Worm (Caenorhabditis elegans) whole organism, mixed stage, embryonic: ENCODE measurements around the gene rfth-1.

Experiments
- M03D4.4 ChIP-seq: sonication (generic microtip); optimal IDR thresholded peaks from 2 replicates; lab custom pipeline; 2017; ENCODE audit warnings: mild to moderate bottlenecking, missing genetic modification characterization, missing compliant biosample characterization
- bed-3 ChIP-seq: fragments of 200-800 bp; sonication (Bioruptor generic); optimal IDR thresholded peaks from 3 replicates; lab custom pipeline; 2018; ENCODE audit warnings: mild to moderate bottlenecking, missing genetic modification characterization, moderate library complexity, missing compliant biosample characterization
- blmp-1 ChIP-seq: fragments of 150-350 bp; optimal IDR thresholded peaks from 2 replicates; lab custom pipeline; 2014; ENCODE audit warnings: missing biosample characterization, missing genetic modification characterization
- ceh-39 ChIP-seq: fragments of 150-350 bp; optimal IDR thresholded peaks from 2 replicates; lab custom pipeline; 2014; ENCODE audit warnings: missing biosample characterization, missing genetic modification characterization
- ceh-43 ChIP-seq: fragments of 200-800 bp; sonication (Bioruptor generic); optimal IDR thresholded peaks from 2 replicates; lab custom pipeline; 2018; ENCODE audit warnings: mild to moderate bottlenecking, missing genetic modification characterization, moderate library complexity, missing compliant biosample characterization
- ces-1 ChIP-seq: fragments of 150-350 bp; optimal IDR thresholded peaks from 2 replicates; lab custom pipeline; 2014; ENCODE audit warnings: missing biosample characterization, missing genetic modification reagents, missing genetic modification characterization
- cnd-1 ChIP-seq: fragments of 200-800 bp; sonication (Bioruptor generic); optimal IDR thresholded peaks from 2 replicates; lab custom pipeline; 2018; ENCODE audit warnings: mild to moderate bottlenecking, missing genetic modification characterization, missing compliant biosample characterization
- drap-1 ChIP-seq: fragments of 200-800 bp; sonication (Bioruptor generic); optimal IDR thresholded peaks from 3 replicates; lab custom pipeline; 2018; ENCODE audit warnings: mild to moderate bottlenecking, missing genetic modification characterization, missing compliant biosample characterization
- elt-1 ChIP-seq: sonication (generic microtip); optimal IDR thresholded peaks from 2 replicates; lab custom pipeline; 2017; ENCODE audit warnings: missing genetic modification characterization, mild to moderate bottlenecking, missing compliant biosample characterization, antibody characterized with exemption, moderate library complexity, borderline replicate concordance; ENCODE audit not compliant: insufficient read depth
- elt-3 ChIP-seq: fragments of 150-350 bp; optimal IDR thresholded peaks from 2 replicates; lab custom pipeline; 2014; ENCODE audit warnings: missing biosample characterization, missing genetic modification characterization
- flh-1 ChIP-seq: fragments of 200-800 bp; sonication (Bioruptor generic); optimal IDR thresholded peaks from 2 replicates; lab custom pipeline; 2018; ENCODE audit warnings: mild to moderate bottlenecking, missing genetic modification characterization, moderate library complexity, missing compliant biosample characterization
- ham-2 ChIP-seq: fragments of 200-800 bp; sonication (Bioruptor generic); optimal IDR thresholded peaks from 2 replicates; lab custom pipeline; 2018; ENCODE audit warnings: mild to moderate bottlenecking, missing genetic modification characterization, missing compliant biosample characterization
- hlh-1 ChIP-seq: fragments of 150-350 bp; optimal IDR thresholded peaks from 2 replicates; lab custom pipeline; 2014; ENCODE audit warnings: missing biosample characterization, missing genetic modification reagents, missing genetic modification characterization
- lin-13 ChIP-seq: fragments of 150-350 bp; optimal IDR thresholded peaks from 2 replicates; lab custom pipeline; 2014; ENCODE audit warnings: missing biosample characterization, missing genetic modification characterization
- lsy-2 ChIP-seq: fragments of 150-350 bp; optimal IDR thresholded peaks from 2 replicates; lab custom pipeline; 2014; ENCODE audit warnings: missing biosample characterization, missing genetic modification characterization
- mab-5 ChIP-seq: fragments of 150-350 bp; optimal IDR thresholded peaks from 2 replicates; lab custom pipeline; 2014; ENCODE audit warnings: missing biosample characterization, missing genetic modification characterization
- mep-1 ChIP-seq: fragments of 150-350 bp; optimal IDR thresholded peaks from 2 replicates; lab custom pipeline; 2017; ENCODE audit warnings: missing biosample characterization, missing genetic modification reagents, missing genetic modification characterization, inconsistent platforms
- mls-2 ChIP-seq: sonication (generic microtip); optimal IDR thresholded peaks from 2 replicates; lab custom pipeline; 2016; ENCODE audit warnings: mild to moderate bottlenecking, missing genetic modification characterization, moderate library complexity, missing compliant biosample characterization
- nhr-12 ChIP-seq: fragments of 150-350 bp; optimal IDR thresholded peaks from 2 replicates; lab custom pipeline; 2014; ENCODE audit warnings: missing biosample characterization, missing genetic modification characterization
- nhr-2 ChIP-seq: fragments of 150-350 bp; optimal IDR thresholded peaks from 2 replicates; lab custom pipeline; 2014; ENCODE audit warnings: missing biosample characterization, missing genetic modification characterization
- nhr-237 ChIP-seq: fragments of 150-350 bp; optimal IDR thresholded peaks from 2 replicates; lab custom pipeline; 2014; ENCODE audit warnings: missing biosample characterization, missing genetic modification characterization
- nhr-28 ChIP-seq: fragments of 150-350 bp; optimal IDR thresholded peaks from 2 replicates; lab custom pipeline; 2014; ENCODE audit warnings: missing biosample characterization, missing genetic modification characterization
- nhr-76 ChIP-seq: sonication (generic microtip); optimal IDR thresholded peaks from 2 replicates; lab custom pipeline; 2017; ENCODE audit warnings: missing biosample characterization, missing genetic modification characterization
- pha-4 ChIP-seq: fragments of 150-350 bp; optimal IDR thresholded peaks from 2 replicates; lab custom pipeline; 2018; ENCODE audit warnings: missing biosample characterization, missing genetic modification reagents, missing genetic modification characterization
- sem-2 ChIP-seq: fragments of 200-800 bp; sonication (Bioruptor generic); optimal IDR thresholded peaks from 2 replicates; lab custom pipeline; 2018; ENCODE audit warnings: mild to moderate bottlenecking, missing genetic modification characterization, missing compliant biosample characterization
- snpc-4 ChIP-seq: fragments of 150-350 bp; optimal IDR thresholded peaks from 2 replicates; lab custom pipeline; 2014; ENCODE audit warnings: missing biosample characterization, missing genetic modification characterization
- sptf-1 ChIP-seq: sonication (generic microtip); optimal IDR thresholded peaks from 2 replicates; lab custom pipeline; 2017; ENCODE audit warnings: mild to moderate bottlenecking, missing genetic modification characterization, moderate library complexity, missing compliant biosample characterization
- tbx-8 ChIP-seq: fragments of 200-800 bp; sonication (Bioruptor generic); optimal IDR thresholded peaks from 2 replicates; lab custom pipeline; 2018; ENCODE audit warnings: mild to moderate bottlenecking, missing genetic modification characterization, moderate library complexity, missing compliant biosample characterization
- unc-120 ChIP-seq: sonication (generic microtip); optimal IDR thresholded peaks from 2 replicates; lab custom pipeline; 2017; ENCODE audit warnings: missing genetic modification characterization, missing compliant biosample characterization; ENCODE audit not compliant: poor library complexity, severe bottlenecking
- unc-39 ChIP-seq: fragments of 150-350 bp; optimal IDR thresholded peaks from 2 replicates; lab custom pipeline; 2014; ENCODE audit warnings: missing biosample characterization, missing genetic modification characterization
- unc-62 ChIP-seq: fragments of 150-350 bp; optimal IDR thresholded peaks from 2 replicates; lab custom pipeline; 2014; ENCODE audit warnings: missing biosample characterization, missing genetic modification reagents, missing genetic modification characterization
- ztf-11 ChIP-seq: fragments of 150-350 bp; optimal IDR thresholded peaks from 2 replicates; lab custom pipeline; 2014; ENCODE audit warnings: missing biosample characterization, missing genetic modification characterization

The rfth-1 gene

ce11 chrIV:4548253-4548652, 37.1 kb upstream of the rfth-1 start, which contains the start of gene ZK185.1:
TSS of gene ZK185.1 (plus strand) at chrIV:4548553.
- no peak for TF ChIP-seq pha-4 (tag; lab: Kevin White, UChicago)
- TF ChIP-seq elt-3 (tag; lab: Kevin White, UChicago) = no peak
- no peak for TF ChIP-seq elt-1 (tag; lab: Kevin White, UChicago)
- no peak for TF ChIP-seq unc-62 (GFP tag; lab: Kevin White, UChicago)
- TF ChIP-seq lsy-2 (tag; lab: Kevin White, UChicago) = no peak
- no peak for TF ChIP-seq unc-120 (tag; lab: Kevin White, UChicago)
- TF ChIP-seq nhr-12 (tag; lab: Kevin White, UChicago) = no peak
- TF ChIP-seq tbx-8 = no peak
- TF ChIP-seq ces-1 (GFP tag; lab: Kevin White, UChicago) = no peak
- no peak for TF ChIP-seq nhr-76 (tag; lab: Kevin White, UChicago)
- TF ChIP-seq nhr-2 (tag; lab: Kevin White, UChicago) = no peak

- TF ChIP-seq flh-1 (GFP tag; lab: Kevin White, UChicago) (no peak), ham-2 (GFP tag; lab: Kevin White, UChicago) (no peak), unc-39 (tag; lab: Kevin White, UChicago) (no peak), drap-1 (no peak), ceh-43 (GFP tag; lab: Kevin White, UChicago) (no peak), lin-13 (tag; lab: Kevin White, UChicago) (no peak), nhr-2 (tag; lab: Kevin White, UChicago) (no peak), blmp-1 (tag; lab: Kevin White, UChicago) (no peak), elt-3 (tag; lab: Kevin White, UChicago) (no peak), mab-5 (tag; lab: Kevin White, UChicago) (no peak), mls-2 (tag; lab: Kevin White, UChicago) (no peak), nhr-237 (tag; lab: Kevin White, UChicago) (no peak), nhr-76 (tag; lab: Kevin White, UChicago) (no peak), snpc-4 (no peak)
Measured at ce11 chrIV:4545818-4546217, 34.7 kb upstream of the rfth-1 start, which contains the start of gene ZK185.5. TSS of gene ZK185.5 (minus strand) at chrIV:4545918.

- no peak for TF ChIP-seq ceh-39 (tag; lab: Kevin White, UChicago)
- TF ChIP-seq lsy-2 (tag; lab: Kevin White, UChicago) = no peak
- TF ChIP-seq ham-2 (GFP tag; lab: Kevin White, UChicago) = no peak
- no peak for TF ChIP-seq snpc-4
- no peak for TF ChIP-seq nhr-28 (tag; lab: Kevin White, UChicago)
- no peak for TF ChIP-seq mep-1
- no peak for TF ChIP-seq mls-2 (tag; lab: Kevin White, UChicago)
- TF ChIP-seq hlh-1 (tag; lab: Kevin White, UChicago) = no peak
Measured at ce11 chrIV:4544215-4544614, 33.1 kb upstream of the rfth-1 start.

- TF ChIP-seq cnd-1 (tag; lab: Kevin White, UChicago) (no peak), bed-3 (GFP tag; lab: Kevin White, UChicago) (no peak), M03D4.4 (tag; lab: Kevin White, UChicago) (no peak), ceh-39 (tag; lab: Kevin White, UChicago) (no peak)
Measured at ce11 chrIV:4542972-4543371, 31.9 kb upstream of the rfth-1 start.

ce11 chrIV:4541195-4541594, 30.1 kb upstream of the rfth-1 start:
- TF ChIP-seq tbx-8 = no peak
- no peak for TF ChIP-seq elt-3 (tag; lab: Kevin White, UChicago)
- TF ChIP-seq ztf-11 (tag; lab: Kevin White, UChicago) = no peak

- no peak for TF ChIP-seq pha-4 (tag; lab: Kevin White, UChicago)
- TF ChIP-seq ztf-11 (tag; lab: Kevin White, UChicago) = no peak
- no peak for TF ChIP-seq nhr-237 (tag; lab: Kevin White, UChicago)
- no peak for TF ChIP-seq cnd-1 (tag; lab: Kevin White, UChicago)
- no peak for TF ChIP-seq elt-1 (tag; lab: Kevin White, UChicago)
- no peak for TF ChIP-seq drap-1
- TF ChIP-seq sptf-1 (tag; lab: Kevin White, UChicago) = no peak
- no peak for TF ChIP-seq ceh-39 (tag; lab: Kevin White, UChicago)
- TF ChIP-seq mep-1 = no peak
- TF ChIP-seq sem-2 (GFP tag; lab: Kevin White, UChicago) = no peak
- TF ChIP-seq ceh-43 (GFP tag; lab: Kevin White, UChicago) = no peak
- no peak for TF ChIP-seq unc-120 (tag; lab: Kevin White, UChicago)
- no peak for TF ChIP-seq mab-5 (tag; lab: Kevin White, UChicago)
Measured at ce11 chrIV:4538672-4539071, 27.6 kb upstream of the rfth-1 start.
